Worm (Caenorhabditis elegans): ENCODE measurements around the gene D1054.9.

The D1054.9 gene

DNA sequence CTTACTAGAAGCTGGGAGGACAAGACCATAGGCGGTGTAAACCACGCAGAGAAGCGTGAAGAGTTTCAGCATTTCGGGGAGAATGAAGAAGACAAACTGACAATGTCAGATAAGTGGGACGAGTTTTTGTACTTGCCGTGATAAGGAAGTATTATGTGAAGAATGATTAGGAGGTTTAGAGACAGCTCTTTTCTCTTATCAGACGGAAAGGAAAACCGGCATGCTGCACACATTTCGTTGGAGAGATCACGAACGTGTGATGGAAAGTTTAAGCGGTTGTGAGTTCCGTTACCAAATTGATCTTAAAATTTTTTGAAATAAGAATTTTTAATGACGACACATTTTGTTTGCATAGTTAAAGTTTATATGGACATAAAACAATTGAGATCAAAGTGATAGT, 40.2 kb downstream of the D1054.9 start, which contains the start of gene F28H7.3 (continued):
- 0 out of 2 replicates have a peak, but pooled peaks have one; percentile 45 for TF ChIP-seq php-3 (GFP tag; IDR thresholded peaks at IDR 0.05)
- no peak for TF ChIP-seq Y105C5A.15 (GFP tag; IDR thresholded peaks at IDR 0.05)

DNA sequence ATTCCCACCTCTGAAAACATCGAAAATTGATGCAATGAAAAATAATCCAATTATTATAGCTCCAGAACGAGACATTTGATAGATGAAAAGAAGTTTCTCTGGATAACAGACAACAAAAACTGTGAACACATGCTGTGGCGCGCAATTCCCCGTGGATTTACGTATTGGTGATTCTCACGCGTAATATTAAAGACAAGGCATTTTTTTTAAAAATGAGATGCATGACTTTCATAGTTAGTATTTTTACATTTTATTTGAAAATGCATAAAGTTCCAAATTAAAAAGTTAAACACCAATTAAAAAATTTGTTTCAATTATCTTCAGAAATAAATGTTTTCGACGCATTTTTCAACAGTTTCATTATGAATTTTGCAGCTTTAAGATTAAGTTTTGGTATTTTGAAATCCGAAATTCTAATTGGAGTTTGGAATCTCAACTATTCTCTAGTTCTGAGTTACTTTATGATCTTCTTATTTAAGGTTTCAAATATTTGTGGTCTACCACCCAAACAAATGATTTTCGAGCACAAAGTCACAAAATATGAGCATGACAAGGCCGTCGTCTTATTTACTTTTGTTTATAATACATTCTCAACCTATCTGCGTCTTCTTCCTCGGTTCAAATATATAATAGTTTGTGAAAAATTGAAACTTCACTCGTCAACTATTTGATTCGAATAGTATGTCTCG, 43.5 kb downstream of the D1054.9 start, which contains the start of the genes selt-1.2 and F28H7.2:
selt-1.2 (minus strand) TSS at position 101 of the 689 bp plus-strand sequence.
F28H7.2 (plus strand) TSS at position 639 of the 689 bp plus-strand sequence.
- TF ChIP-seq F49E8.2 (tag; optimal IDR thresholded peaks at IDR 0.05; ENCODE audit: borderline replicate concordance) (no peak), gei-8 (GFP tag; optimal IDR thresholded peaks at IDR 0.05) (no peak), mes-2 (tag; optimal IDR thresholded peaks at IDR 0.05; ENCODE audit: poor library complexity, severe bottlenecking) (no peak)

DNA sequence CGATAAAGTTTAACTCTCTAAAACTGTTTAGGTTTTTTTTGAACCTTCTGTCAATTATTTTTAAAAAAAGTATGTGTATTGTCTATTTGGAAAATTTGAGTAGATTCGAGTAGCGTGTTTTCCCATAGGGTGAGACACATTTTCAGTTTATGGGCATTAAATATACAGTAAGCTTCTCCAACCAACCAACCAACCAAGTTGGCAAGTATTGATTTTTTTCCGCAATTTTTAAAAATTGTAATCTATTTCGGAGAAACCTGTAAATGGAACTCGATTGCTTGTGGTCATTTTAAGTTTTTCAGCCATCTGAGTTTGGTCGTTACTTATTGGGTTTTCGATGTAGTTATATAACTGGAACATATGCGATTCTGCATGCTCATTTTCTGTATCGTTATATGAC, 45.8 kb downstream of the D1054.9 start, which contains the start of gene srj-21:
srj-21 (plus strand) TSS at position 301 of the 400 bp plus-strand sequence.
- no peak for TF ChIP-seq ctbp-1 (GFP tag; IDR thresholded peaks at IDR 0.05)
- no peak for TF ChIP-seq dmd-6 (GFP tag; IDR thresholded peaks at IDR 0.05)
- no peak for TF ChIP-seq mxl-3 (GFP tag; optimal IDR thresholded peaks at IDR 0.05)
- TF ChIP-seq lsy-2 (tag; optimal IDR thresholded peaks at IDR 0.05): no peak
- no peak for TF ChIP-seq Y105C5A.15 (GFP tag; IDR thresholded peaks at IDR 0.05)
- no peak for TF ChIP-seq unc-62 (GFP tag; optimal IDR thresholded peaks at IDR 0.05 in 1 of 2)
- no peak for TF ChIP-seq unc-62 (tag; optimal IDR thresholded peaks at IDR 0.05)
- TF ChIP-seq T20F7.1 (GFP tag; optimal IDR thresholded peaks at IDR 0.05): no peak
- TF ChIP-seq fkh-10 (GFP tag; optimal IDR thresholded peaks at IDR 0.05): no peak
- no peak for TF ChIP-seq hmg-1.1 (GFP tag; IDR thresholded peaks at IDR 0.05)

DNA sequence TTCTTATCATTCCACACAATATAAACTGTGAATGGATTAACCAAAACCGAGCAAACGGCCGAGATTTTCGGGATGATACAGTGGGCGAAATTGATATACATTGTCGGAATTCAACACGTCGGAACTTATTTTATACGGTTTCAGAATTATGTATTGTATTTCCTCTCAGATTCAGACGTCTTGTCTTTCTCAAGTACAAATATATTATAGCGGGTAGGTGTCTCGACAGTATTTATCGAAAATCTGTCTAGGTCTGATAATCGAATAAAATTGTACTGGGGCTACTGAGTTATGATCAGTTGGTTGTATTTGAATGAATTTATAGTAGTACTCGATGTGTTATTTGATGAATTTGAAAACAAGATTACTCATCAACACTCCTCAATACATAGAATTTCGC, 47.2 kb downstream of the D1054.9 start, which contains the start of gene srj-22:
srj-22 (minus strand) TSS at position 101 of the 400 bp plus-strand sequence.
- no peak for TF ChIP-seq arid-1 (GFP tag; conservative IDR thresholded peaks at IDR 0.05)
- TF ChIP-seq egl-43 (GFP tag; IDR thresholded peaks at IDR 0.05): no peak
- TF ChIP-seq tra-1 (GFP tag; IDR thresholded peaks at IDR 0.05): no peak
- no peak for TF ChIP-seq mxl-2 (GFP tag; conservative IDR thresholded peaks at IDR 0.05)
- TF ChIP-seq sdz-12 (GFP tag; optimal IDR thresholded peaks at IDR 0.05): no peak
- TF ChIP-seq ztf-11 (tag; optimal IDR thresholded peaks at IDR 0.05): no peak
- no peak for TF ChIP-seq ama-1 (optimal IDR thresholded peaks at IDR 0.05)
- TF ChIP-seq zip-11 (GFP tag; IDR thresholded peaks at IDR 0.05): no peak
- TF ChIP-seq ctbp-1 (GFP tag; IDR thresholded peaks at IDR 0.05): no peak
- no peak for TF ChIP-seq ceh-82 (tag; optimal IDR thresholded peaks at IDR 0.05)
- no peak for TF ChIP-seq T26A8.4 (GFP tag; IDR thresholded peaks at IDR 0.05)
- TF ChIP-seq lsy-2 (tag; optimal IDR thresholded peaks at IDR 0.05): no peak
- TF ChIP-seq lir-3 (tag; optimal IDR thresholded peaks at IDR 0.05): no peak
- no peak for TF ChIP-seq ceh-20 (GFP tag; IDR thresholded peaks at IDR 0.05)

DNA sequence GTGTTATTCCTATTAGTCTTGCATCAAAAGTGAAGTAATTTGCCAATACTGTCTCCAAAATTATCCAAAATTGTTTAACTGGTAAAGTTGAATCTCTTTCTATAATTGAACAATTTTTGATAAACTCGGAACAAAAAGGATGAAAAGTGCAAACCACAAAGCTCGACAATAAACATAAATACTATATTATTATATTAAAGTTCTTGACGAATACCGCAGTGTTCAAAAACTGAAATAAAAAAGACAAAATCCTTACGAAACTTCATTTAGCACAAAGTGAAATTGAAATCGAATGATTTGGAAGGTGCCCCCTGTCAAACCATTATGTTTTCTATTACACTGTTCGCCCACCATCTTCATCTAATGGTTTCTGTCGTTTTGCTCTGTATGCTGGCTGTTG, 49.5 kb downstream of the D1054.9 start, which contains the start of gene ZC302.3:
ZC302.3 (minus strand) TSS at position 101 of the 400 bp plus-strand sequence.
- TF ChIP-seq snpc-4 (tag; optimal IDR thresholded peaks at IDR 0.05): no peak
- TF ChIP-seq zip-11 (GFP tag; IDR thresholded peaks at IDR 0.05): no peak
- TF ChIP-seq set-16 (GFP tag; IDR thresholded peaks at IDR 0.05): no peak
- no peak for TF ChIP-seq mep-1 (tag; optimal IDR thresholded peaks at IDR 0.05)
- no peak for TF ChIP-seq nhr-10 (tag; optimal IDR thresholded peaks at IDR 0.05)
- TF ChIP-seq lin-38 (GFP tag; IDR thresholded peaks at IDR 0.05): no peak
- no peak for TF ChIP-seq madf-9 (GFP tag; conservative IDR thresholded peaks at IDR 0.05)
- TF ChIP-seq attf-4 (tag; optimal IDR thresholded peaks at IDR 0.05): no peak
- TF ChIP-seq nhr-28 (tag; optimal IDR thresholded peaks at IDR 0.05): no peak
- TF ChIP-seq nhr-11 (tag; optimal IDR thresholded peaks at IDR 0.05): no peak
